Fruit fly (Drosophila melanogaster): ENCODE measurements around the gene CG1662.
A peak's percentile ranks its signal among the peaks of the same experiment; 100 is the strongest.

The CG1662 gene

dm6 chrX:13358240-13358799, 29.0 kb upstream of the CG1662 start (continued):
- TF ChIP-seq CG14050 (GFP tag; IDR thresholded peaks at IDR 0.05) (no peak), Opbp (GFP tag; IDR thresholded peaks at IDR 0.05; ENCODE audit: partially characterized antibody) (peak; percentile 34; the same call in 1 of the 3 replicates), CG9797 (GFP tag; optimal IDR thresholded peaks at IDR 0.05) (no peak), fd3F (GFP tag; optimal IDR thresholded peaks at IDR 0.05) (no peak), bcd (GFP tag; optimal IDR thresholded peaks at IDR 0.05) (no peak), lov (optimal IDR thresholded peaks at IDR 0.05) (no peak), lov (GFP tag; IDR thresholded peaks at IDR 0.05) (no peak), trh (GFP tag; optimal IDR thresholded peaks at IDR 0.05) (no peak), tin (GFP tag; optimal IDR thresholded peaks at IDR 0.05) (no peak), Scr (GFP tag; IDR thresholded peaks at IDR 0.05; ENCODE audit: partially characterized antibody) (peak; percentile 71), mam (GFP tag; optimal IDR thresholded peaks at IDR 0.05) (no peak), Oaz (GFP tag; IDR thresholded peaks at IDR 0.05) (no peak), lilli (GFP tag; optimal IDR thresholded peaks at IDR 0.05) (no peak), ci (GFP tag; IDR thresholded peaks at IDR 0.05) (0 out of 3 replicates have a peak, but pooled peaks have one; percentile 53), bbx (GFP tag; IDR thresholded peaks at IDR 0.05; ENCODE audit: partially characterized antibody) (0 out of 2 replicates have a peak, but pooled peaks have one; percentile 11), BEAF-32 (GFP tag; optimal IDR thresholded peaks at IDR 0.05) (peak; percentile 59), grn (GFP tag; optimal IDR thresholded peaks at IDR 0.05) (no peak), CG10321 (GFP tag; IDR thresholded peaks at IDR 0.05) (no peak), mld (GFP tag; IDR thresholded peaks at IDR 0.05; ENCODE audit: partially characterized antibody) (no peak), Ada2b (GFP tag; IDR thresholded peaks at IDR 0.05) (no peak), nmo (GFP tag; optimal IDR thresholded peaks at IDR 0.05) (no peak), Neu2 (GFP tag; optimal IDR thresholded peaks at IDR 0.05; ENCODE audit: borderline replicate concordance) (no peak), CG4360 (GFP tag; IDR thresholded peaks at IDR 0.05) (no peak), gfzf (GFP tag; optimal IDR thresholded peaks at IDR 0.05) (no peak), CG15073 (GFP tag; optimal IDR thresholded peaks at IDR 0.05) (no peak), caup (GFP tag; optimal IDR thresholded peaks at IDR 0.05; ENCODE audit: severe bottlenecking) (no peak), Nf-YC (tag; optimal IDR thresholded peaks at IDR 0.05) (peak; percentile 32), CG3163 (GFP tag; optimal IDR thresholded peaks at IDR 0.05) (no peak), Abd-B (GFP tag; optimal IDR thresholded peaks at IDR 0.05) (no peak), pnt (GFP tag; optimal IDR thresholded peaks at IDR 0.05) (no peak), Optix (GFP tag; IDR thresholded peaks at IDR 0.05) (no peak), psq (GFP tag; optimal IDR thresholded peaks at IDR 0.05) (no peak), abd-A (tag; optimal IDR thresholded peaks at IDR 0.05) (peak; percentile 21), cg (GFP tag; optimal IDR thresholded peaks at IDR 0.05) (no peak), eyg (GFP tag; optimal IDR thresholded peaks at IDR 0.05) (no peak), ssp (GFP tag; IDR thresholded peaks at IDR 0.05) (no peak), Meics (GFP tag; optimal IDR thresholded peaks at IDR 0.05) (no peak), CG17328 (GFP tag; IDR thresholded peaks at IDR 0.05) (no peak), CG11560 (tag; IDR thresholded peaks at IDR 0.05) (no peak), CG43689 (GFP tag; IDR thresholded peaks at IDR 0.05) (no peak), hbn (GFP tag; IDR thresholded peaks at IDR 0.05; ENCODE audit: partially characterized antibody) (peak; percentile 45; the same call in 1 of the 2 replicates), NC2β (GFP tag; optimal IDR thresholded peaks at IDR 0.05) (no peak), sens (GFP tag) (no peak), sens-2 (GFP tag; IDR thresholded peaks at IDR 0.05) (no peak), amos (GFP tag; IDR thresholded peaks at IDR 0.05; ENCODE audit: partially characterized antibody) (peak; percentile 64), CG6854 (GFP tag; optimal IDR thresholded peaks at IDR 0.05) (no peak), GATAe (GFP tag; conservative IDR thresholded peaks at IDR 0.05) (no peak), vfl (GFP tag; optimal IDR thresholded peaks at IDR 0.05) (no peak), CG2116 (GFP tag; optimal IDR thresholded peaks at IDR 0.05) (no peak), lola (GFP tag; optimal IDR thresholded peaks at IDR 0.05) (no peak), Drgx (GFP tag; IDR thresholded peaks at IDR 0.05) (no peak)

All from whole organism, embryonic.